Worm (Caenorhabditis elegans) whole organism, late embryonic: ENCODE results near the gene R03G8.1.

Experiments used
- C38D4.7 ChIP-seq: fragments of 200-800 bp; sonication (Bioruptor generic); optimal IDR thresholded peaks from 2 replicates; lab custom pipeline; 2018; ENCODE audit warnings: mild to moderate bottlenecking, missing genetic modification characterization, moderate library complexity, missing compliant biosample characterization
- F13H6.1 ChIP-seq: sonication (generic microtip); optimal IDR thresholded peaks from 2 replicates; lab custom pipeline; 2016; ENCODE audit warnings: missing genetic modification characterization, missing compliant biosample characterization
- K09A11.1 ChIP-seq: sonication (generic microtip); optimal IDR thresholded peaks from 2 replicates; lab custom pipeline; 2017; ENCODE audit warnings: antibody characterized with exemption, mild to moderate bottlenecking, missing genetic modification characterization, missing compliant biosample characterization; ENCODE audit not compliant: insufficient read depth
- T23F11.4 ChIP-seq: fragments of 200-800 bp; sonication (Bioruptor generic); optimal IDR thresholded peaks from 2 replicates; lab custom pipeline; 2018; ENCODE audit warnings: mild to moderate bottlenecking, missing genetic modification characterization, missing compliant biosample characterization
- Y22D7AL.16 ChIP-seq: sonication (generic microtip); optimal IDR thresholded peaks from 2 replicates; lab custom pipeline; 2016; ENCODE audit warnings: missing genetic modification characterization, missing compliant biosample characterization
- ahr-1 ChIP-seq: sonication (generic microtip); optimal IDR thresholded peaks from 2 replicates; lab custom pipeline; 2016; ENCODE audit warnings: missing genetic modification characterization, missing compliant biosample characterization
- ceh-18 ChIP-seq: sonication (generic microtip); optimal IDR thresholded peaks from 2 replicates; lab custom pipeline; 2016; ENCODE audit warnings: missing genetic modification characterization, missing compliant biosample characterization
- ceh-19 ChIP-seq: fragments of 200-800 bp; sonication (Bioruptor generic); optimal IDR thresholded peaks from 2 replicates; lab custom pipeline; 2018; ENCODE audit warnings: mild to moderate bottlenecking, missing genetic modification characterization, missing compliant biosample characterization
- ceh-2 ChIP-seq: sonication (generic microtip); optimal IDR thresholded peaks from 2 replicates; lab custom pipeline; 2016; ENCODE audit warnings: missing genotype, missing genetic modification characterization, missing compliant biosample characterization
- ceh-24 ChIP-seq: sonication (generic microtip); optimal IDR thresholded peaks from 2 replicates; lab custom pipeline; 2016; ENCODE audit warnings: mild to moderate bottlenecking, missing genetic modification characterization, missing compliant biosample characterization
- ceh-34 ChIP-seq: sonication (generic microtip); optimal IDR thresholded peaks from 2 replicates; lab custom pipeline; 2016; ENCODE audit warnings: mild to moderate bottlenecking, missing genetic modification characterization, missing compliant biosample characterization
- ceh-45 ChIP-seq: fragments of 200-800 bp; sonication (Bioruptor generic); IDR thresholded peaks from 2 replicates; pipeline ENCODE4 v1.3.6; 2022; ENCODE audit warnings: missing genetic modification reagents, missing genetic modification characterization, missing compliant biosample characterization
- ceh-48 ChIP-seq: sonication (generic microtip); optimal IDR thresholded peaks from 2 replicates; lab custom pipeline; 2016; ENCODE audit warnings: missing genetic modification characterization, inconsistent platforms, missing compliant biosample characterization
- ceh-6 ChIP-seq: fragments of 200-800 bp; sonication (Bioruptor generic); optimal IDR thresholded peaks from 2 replicates; lab custom pipeline; 2018; ENCODE audit warnings: mild to moderate bottlenecking, missing genetic modification characterization, missing compliant biosample characterization
- ceh-9 ChIP-seq: sonication (generic microtip); optimal IDR thresholded peaks from 2 replicates; lab custom pipeline; 2016; ENCODE audit warnings: mild to moderate bottlenecking, missing genetic modification characterization, inconsistent platforms, missing compliant biosample characterization
- che-1 ChIP-seq: sonication (generic microtip); optimal IDR thresholded peaks from 2 replicates; lab custom pipeline; 2016; ENCODE audit warnings: mild to moderate bottlenecking, missing genetic modification characterization, missing compliant biosample characterization
- dve-1 ChIP-seq: sonication (generic microtip); optimal IDR thresholded peaks from 2 replicates; lab custom pipeline; 2017; ENCODE audit warnings: antibody characterized with exemption, mild to moderate bottlenecking, missing genetic modification characterization, missing compliant biosample characterization
- eyg-1 ChIP-seq: sonication (generic microtip); optimal IDR thresholded peaks from 2 replicates; lab custom pipeline; 2016; ENCODE audit warnings: missing genotype, missing genetic modification characterization, missing compliant biosample characterization
- fkh-6 ChIP-seq: sonication (generic microtip); optimal IDR thresholded peaks from 2 replicates; lab custom pipeline; 2016; ENCODE audit warnings: missing genetic modification characterization, missing compliant biosample characterization
- gmeb-2 ChIP-seq: sonication (generic microtip); optimal IDR thresholded peaks from 2 replicates; lab custom pipeline; 2016; ENCODE audit warnings: missing genetic modification characterization, inconsistent platforms, missing compliant biosample characterization
- hlh-13 ChIP-seq: fragments of 200-800 bp; sonication (Bioruptor generic); optimal IDR thresholded peaks from 2 replicates; lab custom pipeline; 2018; ENCODE audit warnings: mild to moderate bottlenecking, missing genetic modification characterization, missing compliant biosample characterization
- hlh-30 ChIP-seq: sonication (generic microtip); optimal IDR thresholded peaks from 2 replicates; lab custom pipeline; 2017; ENCODE audit warnings: antibody characterized with exemption, missing genetic modification characterization, missing compliant biosample characterization; ENCODE audit not compliant: insufficient read depth
- hlh-6 ChIP-seq: sonication (generic microtip); optimal IDR thresholded peaks from 2 replicates; lab custom pipeline; 2016; ENCODE audit warnings: missing genotype, missing genetic modification characterization, missing compliant biosample characterization
- madf-2 ChIP-seq: sonication (generic microtip); optimal IDR thresholded peaks from 2 replicates; lab custom pipeline; 2017; ENCODE audit warnings: missing genetic modification characterization, missing compliant biosample characterization
- nhr-232 ChIP-seq: sonication (generic microtip); optimal IDR thresholded peaks from 2 replicates; lab custom pipeline; 2016; ENCODE audit warnings: missing genetic modification characterization, missing compliant biosample characterization
- npax-4 ChIP-seq: sonication (generic microtip); optimal IDR thresholded peaks from 2 replicates; lab custom pipeline; 2016; ENCODE audit warnings: missing genetic modification characterization, missing compliant biosample characterization
- odd-2 ChIP-seq: sonication (generic microtip); optimal IDR thresholded peaks from 2 replicates; lab custom pipeline; 2017; ENCODE audit warnings: antibody characterized with exemption, mild to moderate bottlenecking, missing genetic modification characterization, missing compliant biosample characterization
- pag-3 ChIP-seq: sonication (generic microtip); optimal IDR thresholded peaks from 2 replicates; lab custom pipeline; 2016; ENCODE audit warnings: missing compliant biosample characterization, missing genetic modification characterization, borderline replicate concordance
- pat-9 ChIP-seq: fragments of 200-800 bp; sonication (Bioruptor generic); optimal IDR thresholded peaks from 2 replicates; lab custom pipeline; 2018; ENCODE audit warnings: mild to moderate bottlenecking, missing genetic modification characterization, moderate library complexity, missing compliant biosample characterization
- pax-1 ChIP-seq: fragments of 150-350 bp; optimal IDR thresholded peaks from 2 replicates; lab custom pipeline; 2014; ENCODE audit warnings: missing biosample characterization, missing genetic modification characterization
- pha-2 ChIP-seq: sonication (generic microtip); optimal IDR thresholded peaks from 2 replicates; lab custom pipeline; 2017; ENCODE audit warnings: mild to moderate bottlenecking, missing genetic modification characterization, missing compliant biosample characterization
- pha-4 ChIP-seq: fragments of 150-350 bp; optimal IDR thresholded peaks from 2 replicates; lab custom pipeline; 2018; ENCODE audit warnings: missing biosample characterization, missing genetic modification reagents, missing genetic modification characterization
- pqm-1 ChIP-seq: sonication (generic microtip); optimal IDR thresholded peaks from 2 replicates; lab custom pipeline; 2016; ENCODE audit warnings: missing genetic modification characterization, missing compliant biosample characterization
- pros-1 ChIP-seq: fragments of 150-350 bp; optimal IDR thresholded peaks from 2 replicates; lab custom pipeline; 2014; ENCODE audit warnings: missing biosample characterization, missing genetic modification reagents, missing genetic modification characterization
- rnt-1 ChIP-seq: sonication (generic microtip); optimal IDR thresholded peaks from 2 replicates; lab custom pipeline; 2016; ENCODE audit warnings: missing genetic modification characterization, missing compliant biosample characterization
- sdc-2 ChIP-seq: sonication (generic microtip); optimal IDR thresholded peaks from 2 replicates; lab custom pipeline; 2016; ENCODE audit warnings: missing genotype, missing genetic modification characterization, missing compliant biosample characterization
- sox-2 ChIP-seq: fragments of 200-800 bp; sonication (Bioruptor generic); IDR thresholded peaks from 2 replicates; pipeline ENCODE4 v1.3.6; 2022; ENCODE audit warnings: missing genetic modification reagents, missing genetic modification characterization, missing compliant biosample characterization
- sox-4 ChIP-seq: sonication (generic microtip); optimal IDR thresholded peaks from 2 replicates; lab custom pipeline; 2017; ENCODE audit warnings: mild to moderate bottlenecking, missing genetic modification characterization, inconsistent platforms, missing compliant biosample characterization
- syd-9 ChIP-seq: sonication (generic microtip); optimal IDR thresholded peaks from 2 replicates; lab custom pipeline; 2016; ENCODE audit warnings: mild to moderate bottlenecking, missing genetic modification characterization, moderate library complexity, missing compliant biosample characterization
- tbx-2 ChIP-seq: sonication (generic microtip); optimal IDR thresholded peaks from 2 replicates; lab custom pipeline; 2016; ENCODE audit warnings: missing genetic modification characterization, missing compliant biosample characterization
- tbx-7 ChIP-seq: sonication (generic microtip); optimal IDR thresholded peaks from 2 replicates; lab custom pipeline; 2016; ENCODE audit warnings: missing genotype, missing genetic modification characterization, missing compliant biosample characterization
- ttx-3 ChIP-seq: sonication (generic microtip); optimal IDR thresholded peaks from 2 replicates; lab custom pipeline; 2016; ENCODE audit warnings: missing genetic modification reagents, missing genetic modification characterization, missing compliant biosample characterization
- unc-55 ChIP-seq: sonication (generic microtip); optimal IDR thresholded peaks from 2 replicates; lab custom pipeline; 2017; ENCODE audit warnings: missing biosample characterization, missing genetic modification reagents, missing genetic modification characterization
- unc-86 ChIP-seq: sonication (generic microtip); optimal IDR thresholded peaks from 2 replicates; lab custom pipeline; 2016; ENCODE audit warnings: missing genetic modification characterization, missing compliant biosample characterization
- ztf-16 ChIP-seq: sonication (generic microtip); optimal IDR thresholded peaks from 2 replicates; lab custom pipeline; 2017; ENCODE audit warnings: missing genetic modification characterization, missing compliant biosample characterization

R03G8.1 gene

ce11 chrX:13084273-13084672 lies at the start of gene R03G8.1:
R03G8.1 (plus strand) TSS chrX:13084573.
- no peak for TF ChIP-seq eyg-1 (tag; lab: Kevin White, UChicago)
- TF ChIP-seq pat-9 (tag; lab: Kevin White, UChicago), result no peak
- TF ChIP-seq hlh-30 (tag; lab: Kevin White, UChicago), result no peak
- no peak for TF ChIP-seq che-1 (tag; lab: Kevin White, UChicago)
- no peak for TF ChIP-seq tbx-7 (tag; lab: Kevin White, UChicago)
- TF ChIP-seq ceh-19 (GFP tag; lab: Kevin White, UChicago), result no peak
- TF ChIP-seq pqm-1 (tag; lab: Kevin White, UChicago), result no peak
- TF ChIP-seq nhr-232, result no peak
- TF ChIP-seq, all 69 proteins: peak for 0

ce11 chrX:13038791-13039190 lies 45.6 kb upstream of the R03G8.1 start:
- no peak for TF ChIP-seq hlh-6 (tag; lab: Kevin White, UChicago)
- no peak for TF ChIP-seq ceh-24 (tag; lab: Kevin White, UChicago)
- no peak for TF ChIP-seq odd-2 (tag; lab: Kevin White, UChicago)
- TF ChIP-seq ceh-2 (tag; lab: Kevin White, UChicago), result no peak
- no peak for TF ChIP-seq madf-2 (tag; lab: Kevin White, UChicago)
- no peak for TF ChIP-seq pha-4 (tag; lab: Kevin White, UChicago)
- no peak for TF ChIP-seq K09A11.1 (tag; lab: Kevin White, UChicago)

ce11 chrX:13041830-13042229 lies 42.5 kb upstream of the R03G8.1 start:
- TF ChIP-seq syd-9 (tag; lab: Kevin White, UChicago) (no peak), ceh-34 (no peak), pros-1 (tag; lab: Kevin White, UChicago) (no peak), pqm-1 (tag; lab: Kevin White, UChicago) (no peak), tbx-2 (tag; lab: Kevin White, UChicago) (no peak)

- TF ChIP-seq ceh-19 (GFP tag; lab: Kevin White, UChicago) (peak; percentile 94), pag-3 (tag; lab: Kevin White, UChicago) (peak; percentile 67), ceh-9 (peak; percentile 60), pax-1 (tag; lab: Kevin White, UChicago) (peak; percentile 46), sdc-2 (tag; lab: Kevin White, UChicago) (peak; percentile 92), unc-55 (GFP tag; lab: Kevin White, UChicago) (peak; percentile 13), odd-2 (tag; lab: Kevin White, UChicago) (peak; percentile 46), sox-4 (tag; lab: Kevin White, UChicago) (peak; percentile 94), ceh-18 (tag; lab: Kevin White, UChicago) (peak; percentile 89), unc-86 (peak; percentile 79), ceh-34 (peak; percentile 94), rnt-1 (tag; lab: Kevin White, UChicago) (peak; percentile 88), ahr-1 (peak; percentile 75), tbx-2 (tag; lab: Kevin White, UChicago) (peak; percentile 88), ttx-3 (peak; percentile 88), npax-4 (tag; lab: Kevin White, UChicago) (peak; percentile 71), pha-2 (peak; percentile 87), pqm-1 (tag; lab: Kevin White, UChicago) (peak; percentile 75), tbx-7 (tag; lab: Kevin White, UChicago) (peak; percentile 36), ceh-6 (GFP tag; lab: Kevin White, UChicago) (peak; percentile 88), Y22D7AL.16 (tag; lab: Kevin White, UChicago) (peak; percentile 88), T23F11.4 (peak; percentile 89), ceh-48 (peak; percentile 79), dve-1 (peak; percentile 96), gmeb-2 (tag; lab: Kevin White, UChicago) (peak; percentile 94), ztf-16 (tag; lab: Kevin White, UChicago) (peak; percentile 83), ceh-45 (GFP tag; lab: Robert Waterston, UW) (peak; percentile 97), F13H6.1 (tag; lab: Kevin White, UChicago) (peak; percentile 88), hlh-30 (tag; lab: Kevin White, UChicago) (peak; percentile 36), fkh-6 (tag; lab: Kevin White, UChicago) (peak; percentile 86), hlh-13 (GFP tag; lab: Kevin White, UChicago) (peak; percentile 85), C38D4.7 (peak; percentile 89), sox-2 (GFP tag; lab: Robert Waterston, UW) (peak; percentile 84)
These were observed 38.0 kb upstream of the R03G8.1 start for ce11 chrX:13046324-13046723.
